Worm (Caenorhabditis elegans): ENCODE measurements around the gene kin-26.

kin-26 gene

DNA sequence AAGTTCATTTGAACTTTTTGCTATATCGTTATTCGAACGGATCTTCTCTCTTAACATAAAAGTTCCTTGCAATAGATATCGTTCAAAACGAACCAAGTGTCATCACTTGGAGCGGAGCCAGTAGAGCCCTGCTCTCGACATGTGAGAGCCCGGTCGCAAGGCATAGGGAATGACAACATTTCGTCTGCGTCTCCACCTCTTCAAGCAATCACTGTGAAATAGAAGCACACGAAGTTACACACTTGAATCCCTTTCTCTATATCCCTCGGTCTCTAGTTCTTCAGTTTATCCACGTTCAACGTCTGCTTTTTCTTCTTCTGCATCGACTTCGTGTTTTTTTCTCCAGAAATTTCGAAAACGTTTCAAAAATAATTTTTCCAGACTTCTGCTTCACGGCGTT is 25.7 kb upstream of the kin-26 start, which contains the start of gene C49H3.6 (continued):
- peak; percentile 23 for TF ChIP-seq dsc-1 (tag; optimal IDR thresholded peaks at IDR 0.05)
- no peak for TF ChIP-seq ceh-63 (GFP tag; optimal IDR thresholded peaks at IDR 0.05)
- TF ChIP-seq zip-4 (GFP tag; optimal IDR thresholded peaks at IDR 0.05) = no peak
- TF ChIP-seq aly-2 (tag; optimal IDR thresholded peaks at IDR 0.05) = no peak
- peak; percentile 2 for TF ChIP-seq fkh-10 (GFP tag; optimal IDR thresholded peaks at IDR 0.05)
- no peak for TF ChIP-seq aha-1 (tag; optimal IDR thresholded peaks at IDR 0.05)
- peak; percentile 3 for TF ChIP-seq lir-3 (tag; optimal IDR thresholded peaks at IDR 0.05; ENCODE audit: poor library complexity)
- 0 out of 2 replicates have a peak, but pooled peaks have one; percentile 24 for TF ChIP-seq ceh-88 (GFP tag; IDR thresholded peaks at IDR 0.05)
- peak; percentile 18; the same call in 1 of the 2 replicates for TF ChIP-seq isw-1 (GFP tag; IDR thresholded peaks at IDR 0.05)
- peak; percentile 13 for TF ChIP-seq F16B12.6 (tag; optimal IDR thresholded peaks at IDR 0.05)
- TF ChIP-seq tbx-2 (tag; optimal IDR thresholded peaks at IDR 0.05) = peak; percentile 6

DNA sequence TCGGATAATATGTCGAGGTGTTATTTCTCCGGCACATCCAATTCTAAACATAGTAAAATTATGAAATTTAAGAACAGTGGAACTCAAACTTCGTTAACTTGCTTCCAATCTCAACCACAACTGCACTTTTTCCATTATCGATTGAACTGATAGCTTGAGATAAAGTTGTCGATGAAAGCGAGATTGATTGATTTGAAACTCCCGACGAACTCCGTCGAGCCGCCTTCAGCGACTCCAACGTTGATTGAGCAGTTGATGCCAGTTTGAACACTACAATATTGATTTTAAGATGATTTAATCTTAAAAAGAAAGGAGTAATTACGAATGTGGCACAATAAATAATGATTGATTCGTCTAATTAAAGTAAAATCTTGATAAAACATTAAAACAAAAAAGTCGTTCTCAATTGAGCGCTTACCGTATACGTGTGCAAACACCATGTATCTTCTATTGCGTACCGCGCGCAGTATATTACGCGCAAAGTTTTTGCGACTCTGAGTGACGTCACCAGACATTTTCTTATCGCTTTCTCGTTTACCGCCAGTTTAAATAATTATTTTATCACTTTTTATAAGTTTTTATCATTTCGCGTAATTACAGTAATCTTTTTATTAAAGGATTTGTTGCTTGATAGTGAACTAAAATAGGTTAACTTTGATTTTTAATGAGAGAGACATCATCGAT is 24.7 kb upstream of the kin-26 start, which contains the start of gene arp-11:
Gene arp-11, minus strand, starts transcription at position 51 of the 684 bp plus-strand sequence.
- TF ChIP-seq nhr-85 (tag) (peak; percentile 22), unc-62 (GFP tag; optimal IDR thresholded peaks at IDR 0.05) (no peak), lir-3 (tag; optimal IDR thresholded peaks at IDR 0.05; ENCODE audit: poor library complexity) (peak; percentile 35), nhr-20 (tag; optimal IDR thresholded peaks at IDR 0.05) (peak; percentile 79), ama-1 (optimal IDR thresholded peaks at IDR 0.05) (peak; percentile 18), unc-130 (tag; optimal IDR thresholded peaks at IDR 0.05) (peak; percentile 77), fos-1 (tag; optimal IDR thresholded peaks at IDR 0.05) (peak; percentile 21), nhr-28 (tag; optimal IDR thresholded peaks at IDR 0.05) (no peak), nhr-77 (tag; optimal IDR thresholded peaks at IDR 0.05) (peak; percentile 40), skn-1 (tag; optimal IDR thresholded peaks at IDR 0.05) (peak; percentile 70), swsn-7 (tag; optimal IDR thresholded peaks at IDR 0.05) (peak; percentile 72), lin-15B (tag; optimal IDR thresholded peaks at IDR 0.05) (peak; percentile 5), lin-35 (GFP tag; optimal IDR thresholded peaks at IDR 0.05) (peak; percentile 81 to 88), blmp-1 (tag; optimal IDR thresholded peaks at IDR 0.05) (peak; percentile 67), snpc-4 (tag; optimal IDR thresholded peaks at IDR 0.05) (peak; percentile 47), Y116A8C.19 (tag; optimal IDR thresholded peaks at IDR 0.05; ENCODE audit: borderline replicate concordance) (no peak), lin-39 (tag; optimal IDR thresholded peaks at IDR 0.05) (no peak), mef-2 (tag; optimal IDR thresholded peaks at IDR 0.05) (peak; percentile 57), lin-13 (GFP tag; optimal IDR thresholded peaks at IDR 0.05) (peak; percentile 42), elt-2 (tag; optimal IDR thresholded peaks at IDR 0.05) (peak; percentile 94), dpl-1 (GFP tag; optimal IDR thresholded peaks at IDR 0.05) (peak; percentile 72 to 78 (median 76)), nhr-90 (tag; optimal IDR thresholded peaks at IDR 0.05; ENCODE audit: poor library complexity) (peak; percentile 75), isw-1 (GFP tag; IDR thresholded peaks at IDR 0.05) (peak; percentile 36), nhr-47 (tag; optimal IDR thresholded peaks at IDR 0.05) (peak; percentile 74), dsc-1 (tag; optimal IDR thresholded peaks at IDR 0.05) (peak; percentile 63), snu-23 (GFP tag; optimal IDR thresholded peaks at IDR 0.05) (peak; percentile 87), nhr-76 (tag; optimal IDR thresholded peaks at IDR 0.05) (no peak), hpl-2 (GFP tag; optimal IDR thresholded peaks at IDR 0.05) (no peak), mdl-1 (tag; optimal IDR thresholded peaks at IDR 0.05) (peak in 1 of 2 experiments; percentile 71), unc-86 (tag; optimal IDR thresholded peaks at IDR 0.05) (peak; percentile 46), lin-14 (GFP tag; optimal IDR thresholded peaks at IDR 0.05) (peak; percentile 86), fkh-8 (tag; optimal IDR thresholded peaks at IDR 0.05) (peak; percentile 74), efl-1 (optimal IDR thresholded peaks at IDR 0.05) (peak; percentile 66 to 77), efl-1 (GFP tag; optimal IDR thresholded peaks at IDR 0.05 in 1 of 2) (peak; percentile 74 to 95), ceh-82 (tag; optimal IDR thresholded peaks at IDR 0.05) (peak; percentile 4 to 68 (median 17)), egl-13 (tag; optimal IDR thresholded peaks at IDR 0.05) (peak; percentile 61), mab-9 (GFP tag; IDR thresholded peaks at IDR 0.05) (no peak), rnt-1 (tag; optimal IDR thresholded peaks at IDR 0.05) (peak; percentile 55), aha-1 (tag; optimal IDR thresholded peaks at IDR 0.05) (no peak), nhr-19 (GFP tag; conservative IDR thresholded peaks at IDR 0.05) (peak; percentile 70), tbx-2 (tag; optimal IDR thresholded peaks at IDR 0.05) (peak; percentile 64), jun-1 (tag; optimal IDR thresholded peaks at IDR 0.05) (peak; percentile 44), nhr-71 (tag; optimal IDR thresholded peaks at IDR 0.05) (peak; percentile 87), F16B12.6 (tag; optimal IDR thresholded peaks at IDR 0.05) (peak; percentile 94)

All from whole organism, L1 larva.